Worm (Caenorhabditis elegans) whole organism, L3 larva: ENCODE results near the gene C06B3.16.

Experiments
- ceh-28 ChIP-seq: fragments of 150-350 bp; optimal IDR thresholded peaks from 2 replicates; lab custom pipeline; 2014; ENCODE audit warnings: missing biosample characterization, missing genetic modification reagents, missing genetic modification characterization
- fkh-10 ChIP-seq: sonication (generic microtip); optimal IDR thresholded peaks from 2 replicates; lab custom pipeline; 2017; ENCODE audit warnings: missing biosample characterization, missing genetic modification reagents, missing genetic modification characterization
- nhr-28 ChIP-seq: fragments of 150-350 bp; optimal IDR thresholded peaks from 2 replicates; lab custom pipeline; 2014; ENCODE audit warnings: missing biosample characterization, missing genetic modification characterization

- TF ChIP-seq nhr-28 (no peak), fkh-10 (no peak), ceh-28 (tag; lab: Kevin White, UChicago) (no peak)
These were observed 4.1 kb downstream of the C06B3.16 start for ce11 chrV:13935423-13935822.
